Fruit fly (Drosophila melanogaster) whole organism, embryonic: Measurements from ENCODE around the gene Doa.
A peak's percentile ranks its signal among the peaks of the same experiment; 100 is the strongest.

ENCODE experiments used
- ATbp ChIP-seq: fragments of 200-800 bp; sonication (Bioruptor generic); optimal IDR thresholded peaks from 2 replicates; lab custom pipeline; 2017; ENCODE audit warnings: missing biosample characterization, mild to moderate bottlenecking, missing genetic modification characterization, missing genetic modification reagents
- Asciz ChIP-seq: fragments of 200-800 bp; sonication (Bioruptor generic); optimal IDR thresholded peaks from 2 replicates; lab custom pipeline; 2017; ENCODE audit warnings: missing biosample characterization, mild to moderate bottlenecking, missing genetic modification characterization, missing genetic modification reagents
- CG11695 ChIP-seq: fragments of 200-800 bp; sonication (Bioruptor generic); IDR thresholded peaks from 3 replicates; pipeline ENCODE4 v1.3.6; 2022; ENCODE audit warnings: missing biosample characterization, missing genetic modification characterization
- CG14014 ChIP-seq: fragments of 200-800 bp; sonication (Bioruptor generic); IDR thresholded peaks from 2 replicates; pipeline ENCODE4 v1.3.6; 2022; ENCODE audit warnings: missing biosample characterization, missing genetic modification characterization
- CG15269 ChIP-seq: fragments of 200-800 bp; sonication (Bioruptor generic); optimal IDR thresholded peaks from 2 replicates; lab custom pipeline; 2018; ENCODE audit warnings: missing biosample characterization, mild to moderate bottlenecking, missing genetic modification characterization, moderate library complexity
- CG16813 ChIP-seq: fragments of 200-800 bp; sonication (Bioruptor generic); IDR thresholded peaks from 3 replicates; pipeline ENCODE4 v1.3.6; 2022; ENCODE audit warnings: missing biosample characterization, missing genetic modification characterization; ENCODE audit not compliant: partially characterized antibody
- CG17361 ChIP-seq: fragments of 200-800 bp; sonication (Bioruptor generic); IDR thresholded peaks from 3 replicates; pipeline ENCODE4 v1.3.6; 2022; ENCODE audit warnings: missing biosample characterization, missing genetic modification characterization
- CG2116 ChIP-seq: fragments of 200-800 bp; sonication (Bioruptor generic); optimal IDR thresholded peaks from 3 replicates; lab custom pipeline; 2018; ENCODE audit warnings: missing biosample characterization, mild to moderate bottlenecking, missing genetic modification characterization
- CG3065 ChIP-seq: fragments of 200-800 bp; sonication (Bioruptor generic); optimal IDR thresholded peaks from 2 replicates; lab custom pipeline; 2016; ENCODE audit warnings: missing biosample characterization, missing genetic modification characterization
- CG32532 ChIP-seq: fragments of 200-800 bp; sonication (Bioruptor generic); IDR thresholded peaks from 2 replicates; pipeline ENCODE4 v1.3.6; 2022; ENCODE audit warnings: missing biosample characterization, missing genetic modification characterization
- CG3407 ChIP-seq: fragments of 200-800 bp; sonication (Bioruptor generic); optimal IDR thresholded peaks from 2 replicates; lab custom pipeline; 2018; ENCODE audit warnings: missing biosample characterization, mild to moderate bottlenecking, missing genetic modification characterization
- CG6272 ChIP-seq: fragments of 200-800 bp; sonication (Bioruptor generic); IDR thresholded peaks from 2 replicates; pipeline ENCODE4 v1.3.6; 2022; ENCODE audit warnings: missing biosample characterization, missing genetic modification characterization
- CG6813 ChIP-seq: fragments of 200-800 bp; sonication (Bioruptor generic); optimal IDR thresholded peaks from 2 replicates; lab custom pipeline; 2017; ENCODE audit warnings: missing biosample characterization, missing genetic modification characterization, mild to moderate bottlenecking, moderate library complexity, missing genetic modification reagents
- CG7357 ChIP-seq: fragments of 200-800 bp; sonication (Bioruptor generic); IDR thresholded peaks from 3 replicates; pipeline ENCODE4 v1.3.6; 2022; ENCODE audit warnings: missing biosample characterization, missing genetic modification characterization
- CG8089 ChIP-seq: fragments of 200-800 bp; sonication (Bioruptor generic); optimal IDR thresholded peaks from 3 replicates; lab custom pipeline; 2016; ENCODE audit warnings: missing biosample characterization, missing genetic modification characterization
- CG9797 ChIP-seq: fragments of 200-800 bp; sonication (Bioruptor generic); optimal IDR thresholded peaks from 3 replicates; lab custom pipeline; 2018; ENCODE audit warnings: missing biosample characterization, mild to moderate bottlenecking, missing genetic modification characterization
- CrebB ChIP-seq: fragments of 200-800 bp; sonication (Bioruptor generic); optimal IDR thresholded peaks from 3 replicates; lab custom pipeline; 2018; ENCODE audit warnings: missing biosample characterization, mild to moderate bottlenecking, missing genetic modification characterization
- Dll ChIP-seq: fragments of 200-800 bp; sonication (Bioruptor generic); IDR thresholded peaks from 4 replicates; pipeline ENCODE4 v1.3.6; 2022; ENCODE audit warnings: missing biosample characterization, missing genetic modification characterization; ENCODE audit not compliant: partially characterized antibody
- HLH4C ChIP-seq: fragments of 200-800 bp; sonication (Bioruptor generic); IDR thresholded peaks from 3 replicates; pipeline ENCODE4 v1.3.6; 2022; ENCODE audit warnings: missing biosample characterization, missing genetic modification characterization; ENCODE audit not compliant: partially characterized antibody
- HLHmδ ChIP-seq: fragments of 200-800 bp; sonication (Bioruptor generic); optimal IDR thresholded peaks from 2 replicates; lab custom pipeline; 2018; ENCODE audit warnings: missing biosample characterization, mild to moderate bottlenecking, missing genetic modification characterization, moderate library complexity
- NC2α ChIP-seq: fragments of 200-800 bp; sonication (Bioruptor generic); optimal IDR thresholded peaks from 2 replicates; lab custom pipeline; 2016; ENCODE audit warnings: missing biosample characterization, missing genetic modification characterization
- Nf-YB ChIP-seq: fragments of 200-800 bp; sonication (Bioruptor generic); optimal IDR thresholded peaks from 3 replicates; lab custom pipeline; 2019; ENCODE audit warnings: missing biosample characterization, mild to moderate bottlenecking, missing genetic modification characterization, moderate library complexity
- Nf-YC ChIP-seq: fragments of 200-800 bp; optimal IDR thresholded peaks from 3 replicates; lab custom pipeline; 2019; ENCODE audit warnings: missing biosample characterization, mild to moderate bottlenecking, missing genetic modification characterization, moderate library complexity
- Optix ChIP-seq: fragments of 200-800 bp; sonication (Bioruptor generic); IDR thresholded peaks from 3 replicates; pipeline ENCODE4 v1.3.6; 2022; ENCODE audit warnings: missing biosample characterization, missing genetic modification characterization
- Ravus ChIP-seq: fragments of 200-800 bp; sonication (Bioruptor generic); IDR thresholded peaks from 2 replicates; pipeline ENCODE4 v1.3.6; 2022; ENCODE audit warnings: missing biosample characterization, missing genetic modification characterization
- Side ChIP-seq: fragments of 200-800 bp; sonication (Bioruptor generic); optimal IDR thresholded peaks from 2 replicates; lab custom pipeline; 2016; ENCODE audit warnings: missing biosample characterization, missing genetic modification characterization
- Sox102F ChIP-seq: fragments of 200-800 bp; sonication (Bioruptor generic); optimal IDR thresholded peaks from 2 replicates; lab custom pipeline; 2018; ENCODE audit warnings: missing biosample characterization, mild to moderate bottlenecking, missing genetic modification characterization, moderate library complexity
- Usf ChIP-seq: fragments of 200-800 bp; sonication (Bioruptor generic); optimal IDR thresholded peaks from 2 replicates; lab custom pipeline; 2017; ENCODE audit warnings: missing genotype, missing biosample characterization, missing genetic modification characterization
- Xrp1 ChIP-seq: fragments of 200-800 bp; sonication (Bioruptor generic); IDR thresholded peaks from 2 replicates; pipeline ENCODE4 v1.3.6; 2022; ENCODE audit warnings: missing biosample characterization, missing genetic modification characterization
- abd-A ChIP-seq: fragments of 200-800 bp; sonication (Bioruptor generic); optimal IDR thresholded peaks from 3 replicates; lab custom pipeline; 2019; ENCODE audit warnings: missing biosample characterization, mild to moderate bottlenecking, missing genetic modification characterization, moderate library complexity
- al ChIP-seq: fragments of 200-800 bp; sonication (Bioruptor generic); IDR thresholded peaks from 2 replicates; pipeline ENCODE4 v1.3.6; 2022; ENCODE audit warnings: missing biosample characterization, missing genetic modification characterization
- amos ChIP-seq: fragments of 200-800 bp; sonication (Bioruptor generic); IDR thresholded peaks from 2 replicates; pipeline ENCODE4 v1.3.6; 2022; ENCODE audit warnings: missing biosample characterization, missing genetic modification characterization; ENCODE audit not compliant: partially characterized antibody
- ara ChIP-seq: fragments of 200-800 bp; sonication (Bioruptor generic); IDR thresholded peaks from 2 replicates; pipeline ENCODE4 v1.3.6; 2022; ENCODE audit warnings: missing biosample characterization, missing genetic modification characterization
- bsh ChIP-seq, 2 experiments: fragments of 200-800 bp; sonication (Bioruptor generic); optimal IDR thresholded peaks; 2 replicates each; lab custom pipeline; 2017 to 2018; ENCODE audit warnings: mild to moderate bottlenecking in 2 of 2, missing biosample characterization in 2 of 2, missing genetic modification characterization in 2 of 2, moderate library complexity in 1 of 2
- cwo ChIP-seq: fragments of 200-800 bp; sonication (Bioruptor generic); optimal IDR thresholded peaks from 3 replicates; lab custom pipeline; 2017; ENCODE audit warnings: missing biosample characterization, missing genetic modification characterization, mild to moderate bottlenecking, moderate library complexity, missing genetic modification reagents
- dysf ChIP-seq: fragments of 200-800 bp; sonication (Bioruptor generic); IDR thresholded peaks from 3 replicates; pipeline ENCODE4 v1.3.6; 2022; ENCODE audit warnings: missing biosample characterization, missing genetic modification characterization
- esg ChIP-seq: fragments of 200-800 bp; sonication (Bioruptor generic); conservative IDR thresholded peaks from 2 replicates; pipeline ENCODE4 v1.3.6; 2022; ENCODE audit warnings: missing biosample characterization, missing genetic modification characterization
- ewg ChIP-seq: fragments of 200-800 bp; sonication (Bioruptor generic); optimal IDR thresholded peaks from 3 replicates; lab custom pipeline; 2017; ENCODE audit warnings: mild to moderate bottlenecking, missing biosample characterization, missing genetic modification reagents, missing genetic modification characterization
- eyg ChIP-seq: fragments of 200-800 bp; sonication (Bioruptor generic); optimal IDR thresholded peaks from 3 replicates; lab custom pipeline; 2016; ENCODE audit warnings: missing biosample characterization, missing genetic modification characterization
- gcm ChIP-seq: fragments of 200-800 bp; sonication (Bioruptor generic); optimal IDR thresholded peaks from 2 replicates; lab custom pipeline; 2019; ENCODE audit warnings: missing biosample characterization, mild to moderate bottlenecking, missing genetic modification characterization, moderate library complexity
- gsb ChIP-seq: fragments of 200-800 bp; sonication (Bioruptor generic); IDR thresholded peaks from 2 replicates; pipeline ENCODE4 v1.3.6; 2022; ENCODE audit warnings: missing biosample characterization, missing genetic modification characterization
- oc ChIP-seq: fragments of 200-800 bp; sonication (Bioruptor generic); optimal IDR thresholded peaks from 2 replicates; lab custom pipeline; 2018; ENCODE audit warnings: missing biosample characterization, mild to moderate bottlenecking, missing genetic modification characterization, moderate library complexity
- org-1 ChIP-seq: fragments of 200-800 bp; sonication (Bioruptor generic); optimal IDR thresholded peaks from 2 replicates; lab custom pipeline; 2017; ENCODE audit warnings: missing biosample characterization, missing genetic modification characterization
- tap ChIP-seq: fragments of 200-800 bp; optimal IDR thresholded peaks from 3 replicates; lab custom pipeline; 2019; ENCODE audit warnings: missing biosample characterization, mild to moderate bottlenecking, missing genetic modification characterization, moderate library complexity
- trem ChIP-seq: fragments of 200-800 bp; optimal IDR thresholded peaks from 3 replicates; lab custom pipeline; 2019; ENCODE audit warnings: missing biosample characterization, mild to moderate bottlenecking, missing genetic modification characterization, moderate library complexity
- tup ChIP-seq: fragments of 200-800 bp; sonication (Bioruptor generic); optimal IDR thresholded peaks from 2 replicates; lab custom pipeline; 2016; ENCODE audit warnings: missing biosample characterization, mild to moderate bottlenecking, missing genetic modification characterization, moderate library complexity
- wdn ChIP-seq: fragments of 200-800 bp; sonication (Bioruptor generic); IDR thresholded peaks from 2 replicates; pipeline ENCODE4 v1.3.6; 2022; ENCODE audit warnings: missing biosample characterization, missing genetic modification characterization
- wor ChIP-seq: fragments of 200-800 bp; sonication (Bioruptor generic); IDR thresholded peaks from 2 replicates; pipeline ENCODE4 v1.3.6; 2022; ENCODE audit warnings: missing biosample characterization, missing genetic modification characterization

Doa gene

dm6 chr3R:28880066-28880842, 7.6 kb upstream of the Doa start, which contains the start of the genes Nepl19 and Nepl20 (continued):
- TF ChIP-seq org-1 (GFP tag; lab: Kevin White, UChicago), result peak; percentile 80
- no peak for TF ChIP-seq CG9797 (GFP tag; lab: Kevin White, UChicago)
- peak; percentile 77 for TF ChIP-seq CG6272 (GFP tag; lab: Robert Waterston, UW)
- TF ChIP-seq gcm (GFP tag; lab: Kevin White, UChicago), result peak; percentile 70
- TF ChIP-seq CG8089, result no peak
- TF ChIP-seq CG11695 (GFP tag; lab: Robert Waterston, UW), result peak; percentile 86; the same call in 2 of the 3 replicates
- no peak for TF ChIP-seq HLH4C (GFP tag; lab: Robert Waterston, UW)
- TF ChIP-seq Side (GFP tag; lab: Kevin White, UChicago), result peak; percentile 16
- peak; percentile 72 for TF ChIP-seq CG14014 (GFP tag; lab: Robert Waterston, UW)
- TF ChIP-seq eyg, result no peak
- TF ChIP-seq ewg (GFP tag; lab: Kevin White, UChicago), result peak; percentile 57
- peak; percentile 71; the same call in 2 of the 3 replicates for TF ChIP-seq CG17361 (GFP tag; lab: Robert Waterston, UW)
- peak; percentile 68 for TF ChIP-seq esg (GFP tag; lab: Robert Waterston, UW)
- peak; percentile 48 for TF ChIP-seq Usf
- TF ChIP-seq bsh (GFP tag; optimal IDR thresholded peaks at IDR 0.05; lab: Kevin White, UChicago), result peak in 1 of 2 experiments; percentile 85
- peak; percentile 50 for TF ChIP-seq trem (tag; lab: Kevin White, UChicago)
- peak; percentile 67 for TF ChIP-seq tap (tag; lab: Kevin White, UChicago)
- TF ChIP-seq al (GFP tag; lab: Robert Waterston, UW), result peak; percentile 49; the same call in 1 of the 2 replicates
- TF ChIP-seq wdn, result peak; percentile 74
- TF ChIP-seq ATbp (GFP tag; lab: Kevin White, UChicago), result peak; percentile 71
- TF ChIP-seq CG15269 (tag; lab: Kevin White, UChicago), result peak; percentile 79
- no peak for TF ChIP-seq HLHmδ (GFP tag; lab: Kevin White, UChicago)
- no peak for TF ChIP-seq CG16813
- 0 out of 4 replicates have a peak, but pooled peaks have one; percentile 43 for TF ChIP-seq Dll (GFP tag; lab: Robert Waterston, UW)
- TF ChIP-seq CG6813 (GFP tag; lab: Kevin White, UChicago), result peak; percentile 72
- peak; percentile 87 for TF ChIP-seq ara
- TF ChIP-seq CG3407 (GFP tag; lab: Kevin White, UChicago), result peak; percentile 52
- peak; percentile 86 for TF ChIP-seq cwo (GFP tag; lab: Kevin White, UChicago)
- TF ChIP-seq CG7357 (GFP tag; lab: Robert Waterston, UW), result peak; percentile 71
- no peak for TF ChIP-seq NC2α (GFP tag; lab: Kevin White, UChicago)
- TF ChIP-seq tup (GFP tag; lab: Kevin White, UChicago), result peak; percentile 67
- peak; percentile 56 for TF ChIP-seq wor (GFP tag; lab: Robert Waterston, UW)
- TF ChIP-seq oc (tag; lab: Kevin White, UChicago), result no peak
- peak; percentile 26 for TF ChIP-seq CG2116 (GFP tag; lab: Kevin White, UChicago)
- TF ChIP-seq CrebB (tag; lab: Kevin White, UChicago), result peak; percentile 56
- TF ChIP-seq Sox102F (GFP tag; lab: Kevin White, UChicago), result peak; percentile 79
- peak; percentile 78 for TF ChIP-seq gsb
- no peak for TF ChIP-seq Nf-YC (tag; lab: Kevin White, UChicago)
- peak; percentile 51 for TF ChIP-seq Nf-YB (GFP tag; lab: Kevin White, UChicago)
- TF ChIP-seq Ravus (GFP tag; lab: Robert Waterston, UW), result peak; percentile 34; the same call in 1 of the 2 replicates
- peak; percentile 89 for TF ChIP-seq dysf
- TF ChIP-seq CG32532 (GFP tag; lab: Robert Waterston, UW), result peak; percentile 88
- peak; percentile 63 for TF ChIP-seq Asciz (GFP tag; lab: Kevin White, UChicago)
- TF ChIP-seq abd-A (tag; lab: Kevin White, UChicago), result no peak
- TF ChIP-seq Optix, result peak; percentile 82
- peak; percentile 91 for TF ChIP-seq Xrp1 (GFP tag; lab: Robert Waterston, UW)
- no peak for TF ChIP-seq CG3065 (GFP tag; lab: Kevin White, UChicago)
- no peak for TF ChIP-seq amos
